Worm (Caenorhabditis elegans) whole organism, L1 larva: ENCODE data around the gene ech-5.

Experiments
- aly-2 ChIP-seq: fragments of 150-350 bp; optimal IDR thresholded peaks from 2 replicates; lab custom pipeline; 2014; ENCODE audit warnings: missing biosample characterization, missing genetic modification characterization
- blmp-1 ChIP-seq: fragments of 150-350 bp; optimal IDR thresholded peaks from 2 replicates; lab custom pipeline; 2014; ENCODE audit warnings: missing biosample characterization, missing genetic modification characterization
- fkh-10 ChIP-seq: sonication (generic microtip); optimal IDR thresholded peaks from 2 replicates; lab custom pipeline; 2017; ENCODE audit warnings: missing biosample characterization, missing genetic modification reagents, missing genetic modification characterization
- lin-39 ChIP-seq: fragments of 150-350 bp; optimal IDR thresholded peaks from 2 replicates; lab custom pipeline; 2014; ENCODE audit warnings: missing biosample characterization, missing genetic modification reagents, missing genetic modification characterization
- rnt-1 ChIP-seq: sonication (generic microtip); optimal IDR thresholded peaks from 2 replicates; lab custom pipeline; 2016; ENCODE audit warnings: mild to moderate bottlenecking, missing genetic modification characterization, moderate library complexity, missing compliant biosample characterization
- snpc-4 ChIP-seq: fragments of 150-350 bp; optimal IDR thresholded peaks from 2 replicates; lab custom pipeline; 2014; ENCODE audit warnings: missing biosample characterization, missing genetic modification characterization
- ztf-11 ChIP-seq, 2 experiments: sonication (generic microtip); optimal IDR thresholded peaks; 2 replicates each; lab custom pipeline; 2016 to 2017; ENCODE audit warnings: missing genetic modification characterization in 2 of 2, missing biosample characterization in 1 of 2, missing compliant biosample characterization in 1 of 2

DNA sequence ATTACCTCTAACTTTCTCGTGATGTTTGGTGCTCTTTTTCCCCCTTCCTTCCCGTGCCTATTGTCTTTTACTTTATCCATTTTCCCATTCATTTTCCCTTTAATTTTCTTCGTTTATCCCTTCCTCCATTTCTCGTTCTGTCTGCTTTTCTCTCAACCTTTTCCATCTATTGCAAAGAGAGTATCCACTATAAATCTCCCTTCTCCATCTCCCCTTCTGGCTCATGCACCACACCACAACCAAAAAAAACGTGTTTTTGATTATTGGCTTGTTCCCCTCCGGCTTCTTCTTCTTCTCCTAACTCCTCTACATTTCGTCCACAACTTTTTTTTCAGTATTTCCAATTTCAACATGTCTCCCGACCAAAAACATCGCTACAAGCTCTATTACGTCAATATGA, 36.6 kb upstream of the ech-5 start, which contains the start of gene gst-40:
- no peak for TF ChIP-seq ztf-11 (tag; optimal IDR thresholded peaks at IDR 0.05; lab: Kevin White, UChicago)
- TF ChIP-seq rnt-1 (tag; lab: Kevin White, UChicago): no peak
- TF ChIP-seq lin-39 (tag; lab: Kevin White, UChicago): no peak
- TF ChIP-seq snpc-4 (tag; lab: Kevin White, UChicago): no peak
- no peak for TF ChIP-seq blmp-1 (tag; lab: Kevin White, UChicago)
- no peak for TF ChIP-seq aly-2 (tag; lab: Kevin White, UChicago)
- TF ChIP-seq fkh-10 (GFP tag; lab: Kevin White, UChicago): no peak
